Worm (Caenorhabditis elegans) whole organism, early embryonic: ENCODE results near the gene wdr-60.

Experiments used
- B0310.2 ChIP-seq: sonication (generic microtip); optimal IDR thresholded peaks from 2 replicates; lab custom pipeline; 2016; ENCODE audit warnings: mild to moderate bottlenecking, missing genetic modification characterization, missing compliant biosample characterization
- ama-1 ChIP-seq: fragments of 150-350 bp; optimal IDR thresholded peaks from 2 replicates; lab custom pipeline; 2014
- ceh-13 ChIP-seq: fragments of 200-800 bp; sonication (Bioruptor generic); optimal IDR thresholded peaks from 2 replicates; lab custom pipeline; 2018; ENCODE audit warnings: mild to moderate bottlenecking, missing genetic modification characterization, missing compliant biosample characterization
- ceh-36 ChIP-seq: sonication (generic microtip); optimal IDR thresholded peaks from 2 replicates; lab custom pipeline; 2016; ENCODE audit warnings: missing genetic modification characterization, inconsistent platforms, missing compliant biosample characterization
- pes-1 ChIP-seq: fragments of 200-800 bp; sonication (Bioruptor generic); IDR thresholded peaks from 2 replicates; pipeline ENCODE4 v1.3.6; 2022; ENCODE audit warnings: missing genetic modification reagents, missing genetic modification characterization, missing compliant biosample characterization

- TF ChIP-seq ceh-36 (tag; lab: Kevin White, UChicago) = no peak
- TF ChIP-seq ceh-13 (GFP tag; lab: Kevin White, UChicago) = no peak
- TF ChIP-seq ama-1 = no peak
- TF ChIP-seq pes-1 (GFP tag; lab: Robert Waterston, UW) = no peak
- no peak for TF ChIP-seq B0310.2 (tag; lab: Kevin White, UChicago)
Measured at ce11 chrIII:4986790-4987259, at the start of gene wdr-60, which contains the start of gene C27F2.10.
